Worm (Caenorhabditis elegans) whole organism, mixed stage, embryonic: ENCODE data around the gene F01G10.4.

Experiments used
- M03D4.4 ChIP-seq: sonication (generic microtip); optimal IDR thresholded peaks from 2 replicates; lab custom pipeline; 2017; ENCODE audit warnings: mild to moderate bottlenecking, missing genetic modification characterization, missing compliant biosample characterization
- blmp-1 ChIP-seq: fragments of 150-350 bp; optimal IDR thresholded peaks from 2 replicates; lab custom pipeline; 2014; ENCODE audit warnings: missing biosample characterization, missing genetic modification characterization
- ceh-39 ChIP-seq: fragments of 150-350 bp; optimal IDR thresholded peaks from 2 replicates; lab custom pipeline; 2014; ENCODE audit warnings: missing biosample characterization, missing genetic modification characterization
- ceh-43 ChIP-seq: fragments of 200-800 bp; sonication (Bioruptor generic); optimal IDR thresholded peaks from 2 replicates; lab custom pipeline; 2018; ENCODE audit warnings: mild to moderate bottlenecking, missing genetic modification characterization, moderate library complexity, missing compliant biosample characterization
- ceh-83 ChIP-seq: fragments of 200-800 bp; sonication (Bioruptor generic); optimal IDR thresholded peaks from 2 replicates; lab custom pipeline; 2018; ENCODE audit warnings: mild to moderate bottlenecking, missing genetic modification characterization, missing compliant biosample characterization
- ces-1 ChIP-seq: fragments of 150-350 bp; optimal IDR thresholded peaks from 2 replicates; lab custom pipeline; 2014; ENCODE audit warnings: missing biosample characterization, missing genetic modification reagents, missing genetic modification characterization
- cnd-1 ChIP-seq: fragments of 200-800 bp; sonication (Bioruptor generic); optimal IDR thresholded peaks from 2 replicates; lab custom pipeline; 2018; ENCODE audit warnings: mild to moderate bottlenecking, missing genetic modification characterization, missing compliant biosample characterization
- drap-1 ChIP-seq: fragments of 200-800 bp; sonication (Bioruptor generic); optimal IDR thresholded peaks from 3 replicates; lab custom pipeline; 2018; ENCODE audit warnings: mild to moderate bottlenecking, missing genetic modification characterization, missing compliant biosample characterization
- elt-1 ChIP-seq: sonication (generic microtip); optimal IDR thresholded peaks from 2 replicates; lab custom pipeline; 2017; ENCODE audit warnings: missing genetic modification characterization, mild to moderate bottlenecking, missing compliant biosample characterization, antibody characterized with exemption, moderate library complexity, borderline replicate concordance; ENCODE audit not compliant: insufficient read depth
- elt-3 ChIP-seq: fragments of 150-350 bp; optimal IDR thresholded peaks from 2 replicates; lab custom pipeline; 2014; ENCODE audit warnings: missing biosample characterization, missing genetic modification characterization
- flh-1 ChIP-seq: fragments of 200-800 bp; sonication (Bioruptor generic); optimal IDR thresholded peaks from 2 replicates; lab custom pipeline; 2018; ENCODE audit warnings: mild to moderate bottlenecking, missing genetic modification characterization, moderate library complexity, missing compliant biosample characterization
- ham-2 ChIP-seq: fragments of 200-800 bp; sonication (Bioruptor generic); optimal IDR thresholded peaks from 2 replicates; lab custom pipeline; 2018; ENCODE audit warnings: mild to moderate bottlenecking, missing genetic modification characterization, missing compliant biosample characterization
- hlh-1 ChIP-seq: fragments of 150-350 bp; optimal IDR thresholded peaks from 2 replicates; lab custom pipeline; 2014; ENCODE audit warnings: missing biosample characterization, missing genetic modification reagents, missing genetic modification characterization
- lin-32 ChIP-seq: fragments of 200-800 bp; sonication (Bioruptor generic); optimal IDR thresholded peaks from 2 replicates; lab custom pipeline; 2018; ENCODE audit warnings: mild to moderate bottlenecking, missing genetic modification characterization, missing compliant biosample characterization
- lsy-2 ChIP-seq: fragments of 150-350 bp; optimal IDR thresholded peaks from 2 replicates; lab custom pipeline; 2014; ENCODE audit warnings: missing biosample characterization, missing genetic modification characterization
- mab-5 ChIP-seq: fragments of 150-350 bp; optimal IDR thresholded peaks from 2 replicates; lab custom pipeline; 2014; ENCODE audit warnings: missing biosample characterization, missing genetic modification characterization
- mep-1 ChIP-seq: fragments of 150-350 bp; optimal IDR thresholded peaks from 2 replicates; lab custom pipeline; 2017; ENCODE audit warnings: missing biosample characterization, missing genetic modification reagents, missing genetic modification characterization, inconsistent platforms
- mls-2 ChIP-seq: sonication (generic microtip); optimal IDR thresholded peaks from 2 replicates; lab custom pipeline; 2016; ENCODE audit warnings: mild to moderate bottlenecking, missing genetic modification characterization, moderate library complexity, missing compliant biosample characterization
- nhr-12 ChIP-seq: fragments of 150-350 bp; optimal IDR thresholded peaks from 2 replicates; lab custom pipeline; 2014; ENCODE audit warnings: missing biosample characterization, missing genetic modification characterization
- nhr-2 ChIP-seq: fragments of 150-350 bp; optimal IDR thresholded peaks from 2 replicates; lab custom pipeline; 2014; ENCODE audit warnings: missing biosample characterization, missing genetic modification characterization
- nhr-237 ChIP-seq: fragments of 150-350 bp; optimal IDR thresholded peaks from 2 replicates; lab custom pipeline; 2014; ENCODE audit warnings: missing biosample characterization, missing genetic modification characterization
- nhr-76 ChIP-seq: sonication (generic microtip); optimal IDR thresholded peaks from 2 replicates; lab custom pipeline; 2017; ENCODE audit warnings: missing biosample characterization, missing genetic modification characterization
- pha-4 ChIP-seq: fragments of 150-350 bp; optimal IDR thresholded peaks from 2 replicates; lab custom pipeline; 2018; ENCODE audit warnings: missing biosample characterization, missing genetic modification reagents, missing genetic modification characterization
- sem-2 ChIP-seq: fragments of 200-800 bp; sonication (Bioruptor generic); optimal IDR thresholded peaks from 2 replicates; lab custom pipeline; 2018; ENCODE audit warnings: mild to moderate bottlenecking, missing genetic modification characterization, missing compliant biosample characterization
- sptf-1 ChIP-seq: sonication (generic microtip); optimal IDR thresholded peaks from 2 replicates; lab custom pipeline; 2017; ENCODE audit warnings: mild to moderate bottlenecking, missing genetic modification characterization, moderate library complexity, missing compliant biosample characterization
- unc-120 ChIP-seq: sonication (generic microtip); optimal IDR thresholded peaks from 2 replicates; lab custom pipeline; 2017; ENCODE audit warnings: missing genetic modification characterization, missing compliant biosample characterization; ENCODE audit not compliant: poor library complexity, severe bottlenecking
- unc-39 ChIP-seq: fragments of 150-350 bp; optimal IDR thresholded peaks from 2 replicates; lab custom pipeline; 2014; ENCODE audit warnings: missing biosample characterization, missing genetic modification characterization
- zip-8 ChIP-seq: fragments of 150-350 bp; optimal IDR thresholded peaks from 2 replicates; lab custom pipeline; 2014; ENCODE audit warnings: missing biosample characterization, missing genetic modification characterization
- ztf-11 ChIP-seq: fragments of 150-350 bp; optimal IDR thresholded peaks from 2 replicates; lab custom pipeline; 2014; ENCODE audit warnings: missing biosample characterization, missing genetic modification characterization

Gene F01G10.4

DNA sequence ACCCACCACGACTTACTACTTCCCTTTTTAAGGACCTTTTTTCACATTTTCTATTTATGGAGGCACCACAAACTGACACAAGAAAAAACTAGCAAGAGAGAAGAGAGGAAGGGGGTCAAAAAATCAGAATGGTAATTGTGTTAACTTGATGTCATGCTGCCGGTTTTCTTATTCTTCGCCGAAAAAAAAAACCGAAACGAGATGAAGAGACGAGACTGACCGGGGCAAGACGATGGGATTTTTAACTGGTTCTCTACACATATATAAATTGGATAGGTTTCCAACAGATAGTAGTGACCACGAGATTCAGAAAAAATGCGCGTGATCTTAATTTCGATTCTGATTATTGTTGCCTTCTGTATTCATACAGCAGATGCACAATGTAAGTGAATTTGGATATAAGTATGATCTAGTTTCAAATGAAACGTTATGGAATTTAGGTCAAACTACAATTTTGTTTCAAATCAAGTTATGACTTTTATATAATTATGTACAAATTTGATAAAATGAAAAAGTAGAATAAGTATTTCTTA is 41.5 kb upstream of the F01G10.4 start, which contains the start of gene Y43C5A.3:
Y43C5A.3 (plus strand) TSS at position 256 of the 533 bp plus-strand sequence.
- no peak for TF ChIP-seq sem-2 (GFP tag; lab: Kevin White, UChicago)
- TF ChIP-seq hlh-1 (tag; lab: Kevin White, UChicago) = no peak
- no peak for TF ChIP-seq ceh-83 (GFP tag; lab: Kevin White, UChicago)
- no peak for TF ChIP-seq nhr-12 (tag; lab: Kevin White, UChicago)
- TF ChIP-seq ceh-39 = no peak
- TF ChIP-seq nhr-2 (tag; lab: Kevin White, UChicago) = no peak
- no peak for TF ChIP-seq drap-1 (GFP tag; lab: Kevin White, UChicago)

DNA sequence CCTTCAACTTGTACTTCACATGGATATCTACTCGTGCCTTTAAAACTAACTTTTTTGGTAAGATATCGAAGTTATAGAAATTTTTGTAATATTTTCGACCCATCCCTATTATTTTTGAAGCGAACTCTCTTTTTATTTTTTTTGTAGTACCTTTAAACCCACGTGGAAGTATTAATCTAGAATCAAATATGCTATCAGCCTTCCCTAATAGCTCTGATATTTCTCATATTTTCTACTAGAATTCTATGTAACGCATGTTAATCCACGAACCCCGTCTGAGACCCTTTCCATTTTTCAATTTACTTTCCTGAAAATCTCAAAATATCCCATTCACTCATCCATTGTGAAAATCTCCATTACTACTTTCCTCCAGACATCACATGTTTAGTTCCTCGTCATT is 41.0 kb upstream of the F01G10.4 start:
- TF ChIP-seq lsy-2 (tag; lab: Kevin White, UChicago) (no peak), ztf-11 (tag; lab: Kevin White, UChicago) (no peak), ceh-43 (GFP tag; lab: Kevin White, UChicago) (no peak), sptf-1 (tag; lab: Kevin White, UChicago) (no peak), mep-1 (tag; lab: Kevin White, UChicago) (no peak), sem-2 (GFP tag; lab: Kevin White, UChicago) (no peak), elt-1 (tag; lab: Kevin White, UChicago) (no peak), ces-1 (GFP tag; lab: Kevin White, UChicago) (no peak), lin-32 (GFP tag; lab: Kevin White, UChicago) (no peak), unc-39 (no peak), mab-5 (tag; lab: Kevin White, UChicago) (no peak)

DNA sequence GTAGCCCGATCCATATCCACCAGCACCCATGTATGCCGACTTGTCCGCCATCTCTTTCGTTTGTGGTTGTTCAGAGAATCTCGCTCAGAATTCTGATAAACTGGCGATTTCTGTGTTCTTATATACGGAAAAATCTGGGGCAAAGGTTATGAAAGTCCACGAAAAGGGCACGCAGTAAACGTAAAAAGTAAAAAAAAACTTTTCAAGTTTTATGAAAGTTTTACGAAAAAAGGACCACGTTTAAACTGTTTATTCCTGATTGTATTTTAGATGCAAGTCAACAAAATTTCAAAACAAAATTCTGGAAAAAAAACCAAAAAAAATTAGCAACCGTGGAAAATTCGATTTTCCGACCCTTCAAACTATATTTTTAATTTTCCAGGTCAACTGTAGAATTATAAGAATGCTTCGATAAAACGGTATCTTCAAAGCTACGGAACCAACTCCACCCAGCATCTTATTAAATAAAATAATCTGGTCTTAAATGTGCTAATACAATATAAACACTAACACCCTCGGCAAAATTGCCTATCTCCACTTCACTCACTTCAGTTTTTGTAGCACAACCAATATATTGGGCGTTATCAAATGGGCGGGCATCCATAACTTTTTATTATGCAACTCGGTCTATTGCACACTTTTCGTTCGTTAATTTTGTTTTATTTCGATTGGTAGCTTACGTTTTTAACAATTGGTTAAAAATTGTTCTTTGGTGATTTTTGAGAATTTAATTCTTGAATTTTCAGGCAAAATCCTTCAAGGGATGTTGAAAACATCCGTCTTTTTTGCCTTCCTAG is 37.0 kb upstream of the F01G10.4 start, which contains the start of the genes nspd-7 and Y43C5A.2:
nspd-7 (minus strand) TSS at position 51 of the 797 bp plus-strand sequence.
Y43C5A.2 (plus strand) TSS at position 747 of the 797 bp plus-strand sequence.
- TF ChIP-seq mls-2 (no peak), zip-8 (tag; lab: Kevin White, UChicago) (no peak), mab-5 (tag; lab: Kevin White, UChicago) (no peak), M03D4.4 (tag; lab: Kevin White, UChicago) (no peak), ces-1 (GFP tag; lab: Kevin White, UChicago) (no peak), ztf-11 (tag; lab: Kevin White, UChicago) (no peak), nhr-76 (tag; lab: Kevin White, UChicago) (no peak), sptf-1 (tag; lab: Kevin White, UChicago) (no peak), hlh-1 (tag; lab: Kevin White, UChicago) (no peak), ceh-43 (GFP tag; lab: Kevin White, UChicago) (no peak), unc-39 (no peak)

DNA sequence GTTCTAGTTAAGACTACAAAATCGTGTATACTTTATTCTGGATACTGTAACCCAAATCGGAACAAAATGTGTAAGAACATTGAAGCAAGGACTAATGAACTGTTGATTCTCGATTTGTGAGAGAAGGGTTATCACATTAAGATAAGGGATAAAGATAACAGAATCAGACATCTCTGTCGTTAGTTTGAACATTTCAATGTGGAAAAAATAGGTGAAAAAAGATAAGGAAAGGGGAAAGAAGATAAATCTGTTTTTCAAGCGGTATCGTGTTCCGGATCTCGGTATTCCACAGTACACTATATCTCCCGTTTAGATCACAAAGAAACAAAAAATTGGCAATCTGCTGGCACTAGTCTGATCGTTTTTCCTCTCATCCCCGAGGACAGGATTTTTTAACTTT is 28.7 kb upstream of the F01G10.4 start:
- TF ChIP-seq elt-3 (peak; percentile 63), elt-1 (tag; lab: Kevin White, UChicago) (peak; percentile 99), drap-1 (GFP tag; lab: Kevin White, UChicago) (no peak)
- TF ChIP-seq, all 35 proteins: peak for 2

DNA sequence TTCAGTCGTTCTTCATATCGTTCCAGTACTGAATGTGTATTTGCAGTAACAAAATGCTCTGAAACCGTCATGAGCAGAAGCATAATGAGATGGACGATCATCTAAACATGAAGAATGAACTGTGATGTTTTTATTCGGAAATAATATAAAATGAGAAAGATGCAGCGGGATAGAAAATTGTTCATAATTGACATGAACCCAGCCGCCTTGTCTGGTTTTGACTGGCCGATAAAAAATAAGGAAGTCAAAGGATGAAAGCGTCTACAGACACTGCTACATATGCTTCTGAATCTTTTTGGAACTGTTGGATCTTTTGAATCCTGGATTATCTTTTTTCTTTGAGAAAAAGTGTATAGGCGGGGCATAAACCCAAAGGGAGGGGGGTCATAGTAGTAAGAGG is 27.2 kb upstream of the F01G10.4 start, which contains the start of gene F01G10.9:
F01G10.9 (minus strand) TSS at position 101 of the 400 bp plus-strand sequence.
- TF ChIP-seq elt-1 (tag; lab: Kevin White, UChicago) = no peak
- no peak for TF ChIP-seq flh-1
- no peak for TF ChIP-seq blmp-1 (tag; lab: Kevin White, UChicago)
- no peak for TF ChIP-seq ceh-39
- TF ChIP-seq ceh-83 (GFP tag; lab: Kevin White, UChicago) = no peak
- TF ChIP-seq elt-3 = no peak
- no peak for TF ChIP-seq sptf-1 (tag; lab: Kevin White, UChicago)
- no peak for TF ChIP-seq pha-4 (tag; lab: Kevin White, UChicago)
- no peak for TF ChIP-seq ham-2 (GFP tag; lab: Kevin White, UChicago)
- no peak for TF ChIP-seq zip-8 (tag; lab: Kevin White, UChicago)
- no peak for TF ChIP-seq unc-120 (tag; lab: Kevin White, UChicago)
- no peak for TF ChIP-seq nhr-237 (tag; lab: Kevin White, UChicago)
- TF ChIP-seq cnd-1 (tag; lab: Kevin White, UChicago) = no peak
- TF ChIP-seq, all 35 proteins: peak for 0
